Fruit fly (Drosophila melanogaster): ENCODE data around the gene CG43783.

Gene CG43783

DNA sequence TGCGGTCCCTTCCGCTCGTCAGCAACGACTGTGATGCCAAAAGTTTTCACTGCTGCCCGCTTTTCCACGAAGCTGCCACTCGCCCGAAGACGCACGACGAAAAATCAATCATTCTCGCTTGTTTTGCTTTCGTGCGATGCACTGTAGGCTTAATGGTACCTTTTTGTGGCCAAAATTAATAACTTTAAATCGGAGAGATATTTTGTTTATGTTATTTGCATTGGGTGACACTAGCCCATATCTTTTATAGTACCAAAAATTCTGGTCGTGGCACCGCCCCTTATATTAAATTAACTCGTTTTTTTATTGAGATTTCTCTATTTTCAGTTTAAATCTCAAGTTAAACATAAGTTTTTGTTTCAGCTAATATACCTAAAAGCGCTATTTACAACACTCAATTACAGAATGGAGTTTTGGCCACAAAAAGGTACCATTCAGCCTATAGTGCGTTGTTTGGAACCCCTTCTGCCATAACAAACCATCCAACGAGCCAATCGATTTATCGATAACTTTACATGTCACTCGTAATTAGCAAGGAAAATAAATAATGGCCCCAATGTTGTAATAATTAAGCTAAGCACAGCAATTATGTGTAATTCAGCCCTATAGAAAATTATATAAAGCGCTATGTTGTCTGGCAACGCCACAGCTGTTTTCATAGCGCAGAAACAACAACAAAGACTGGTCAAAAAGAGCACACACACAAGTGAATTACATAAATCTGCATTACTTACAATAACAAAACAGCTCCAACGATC lies 694 bp downstream of the CG43783 start (continued):
- peak; percentile 89 for TF ChIP-seq Hmr (GFP tag; optimal IDR thresholded peaks at IDR 0.05)
- no peak for TF ChIP-seq CG17186 (GFP tag; optimal IDR thresholded peaks at IDR 0.05)
- TF ChIP-seq gcm (GFP tag; optimal IDR thresholded peaks at IDR 0.05): peak; percentile 60
- peak; percentile 36 for TF ChIP-seq CG4424 (GFP tag; optimal IDR thresholded peaks at IDR 0.05)
- TF ChIP-seq TFAM (GFP tag; optimal IDR thresholded peaks at IDR 0.05): no peak
- TF ChIP-seq Meics (GFP tag; optimal IDR thresholded peaks at IDR 0.05): peak; percentile 76
- TF ChIP-seq maf-S (GFP tag; optimal IDR thresholded peaks at IDR 0.05): peak; percentile 55
- no peak for TF ChIP-seq HLH54F (GFP tag; optimal IDR thresholded peaks at IDR 0.05)
- peak; percentile 70 for TF ChIP-seq ATbp (GFP tag; optimal IDR thresholded peaks at IDR 0.05)
- TF ChIP-seq Atf6 (GFP tag; IDR thresholded peaks at IDR 0.05): 0 out of 2 replicates have a peak, but pooled peaks have one; percentile 17
- peak; percentile 57; the same call in 1 of the 2 replicates for TF ChIP-seq CG32767 (GFP tag; IDR thresholded peaks at IDR 0.05)
- TF ChIP-seq CG31224 (GFP tag; IDR thresholded peaks at IDR 0.05): peak; percentile 34; the same call in 1 of the 2 replicates
- no peak for TF ChIP-seq CG9932 (GFP tag; IDR thresholded peaks at IDR 0.05)
- TF ChIP-seq prd (optimal IDR thresholded peaks at IDR 0.05): no peak
- peak; percentile 40; the same call in 1 of the 3 replicates for TF ChIP-seq prd (GFP tag; IDR thresholded peaks at IDR 0.05)
- peak; percentile 60 for TF ChIP-seq nau (GFP tag; optimal IDR thresholded peaks at IDR 0.05)
- peak; percentile 14; the same call in 1 of the 2 replicates for TF ChIP-seq vvl (GFP tag; IDR thresholded peaks at IDR 0.05)
- no peak for TF ChIP-seq klu (GFP tag; IDR thresholded peaks at IDR 0.05)
- no peak for TF ChIP-seq CG14050 (GFP tag; IDR thresholded peaks at IDR 0.05)
- TF ChIP-seq YL-1 (GFP tag; optimal IDR thresholded peaks at IDR 0.05): peak; percentile 35
- TF ChIP-seq CG8359 (GFP tag; optimal IDR thresholded peaks at IDR 0.05; ENCODE audit: borderline replicate concordance): peak; percentile 34
- TF ChIP-seq sr (GFP tag; IDR thresholded peaks at IDR 0.05): no peak
- 0 out of 2 replicates have a peak, but pooled peaks have one; percentile 57 for TF ChIP-seq lmd (GFP tag; IDR thresholded peaks at IDR 0.05)
- TF ChIP-seq ham (GFP tag; IDR thresholded peaks at IDR 0.05): no peak
- no peak for TF ChIP-seq CG15073 (GFP tag; optimal IDR thresholded peaks at IDR 0.05)
- no peak for TF ChIP-seq eve (GFP tag; optimal IDR thresholded peaks at IDR 0.05)
- TF ChIP-seq pros (GFP tag; optimal IDR thresholded peaks at IDR 0.05): peak; percentile 77
- TF ChIP-seq ac (GFP tag; optimal IDR thresholded peaks at IDR 0.05): no peak
- no peak for TF ChIP-seq Dbx (GFP tag; IDR thresholded peaks at IDR 0.05)
- no peak for TF ChIP-seq H2.0 (GFP tag; IDR thresholded peaks at IDR 0.05)
- TF ChIP-seq pzg (GFP tag; optimal IDR thresholded peaks at IDR 0.05): peak; percentile 21
- no peak for TF ChIP-seq tin (GFP tag; optimal IDR thresholded peaks at IDR 0.05)
- TF ChIP-seq gt (GFP tag; IDR thresholded peaks at IDR 0.05): no peak
- no peak for TF ChIP-seq pho (GFP tag; optimal IDR thresholded peaks at IDR 0.05)
- peak; percentile 29 for TF ChIP-seq gro (GFP tag; optimal IDR thresholded peaks at IDR 0.05)
- TF ChIP-seq Usf (GFP tag; optimal IDR thresholded peaks at IDR 0.05): no peak
- TF ChIP-seq CG11456 (GFP tag; IDR thresholded peaks at IDR 0.05): no peak
- TF ChIP-seq CG5245 (GFP tag; optimal IDR thresholded peaks at IDR 0.05): no peak
- peak; percentile 31 for TF ChIP-seq tio (GFP tag; optimal IDR thresholded peaks at IDR 0.05)
- no peak for TF ChIP-seq CG1832 (GFP tag; optimal IDR thresholded peaks at IDR 0.05)
- TF ChIP-seq D19B (GFP tag; optimal IDR thresholded peaks at IDR 0.05): peak; percentile 49
- TF ChIP-seq CG3163 (GFP tag; optimal IDR thresholded peaks at IDR 0.05): no peak
- no peak for TF ChIP-seq C15 (GFP tag; IDR thresholded peaks at IDR 0.05)
- TF ChIP-seq h (optimal IDR thresholded peaks at IDR 0.05): no peak
- TF ChIP-seq lab (GFP tag; optimal IDR thresholded peaks at IDR 0.05): peak; percentile 72
- TF ChIP-seq gem (tag; optimal IDR thresholded peaks at IDR 0.05): peak; percentile 84
- TF ChIP-seq CG33557 (GFP tag; optimal IDR thresholded peaks at IDR 0.05): peak; percentile 16
- peak in 1 of 2 experiments; percentile 19 for TF ChIP-seq insv (GFP tag; optimal IDR thresholded peaks at IDR 0.05)
- peak; percentile 16 for TF ChIP-seq ewg (GFP tag; optimal IDR thresholded peaks at IDR 0.05)
- no peak for TF ChIP-seq CG9797 (GFP tag; optimal IDR thresholded peaks at IDR 0.05)

Measured in whole organism, embryonic.